Worm (Caenorhabditis elegans) whole organism, midembryonic: ENCODE measurements around the gene R186.8.

Experiments
- T22C8.4 ChIP-seq: fragments of 200-800 bp; sonication (Bioruptor generic); IDR thresholded peaks from 2 replicates; pipeline ENCODE4 v1.3.6; 2022; ENCODE audit warnings: missing genetic modification characterization, missing compliant biosample characterization
- cog-1 ChIP-seq: sonication (generic microtip); optimal IDR thresholded peaks from 2 replicates; lab custom pipeline; 2016; ENCODE audit warnings: missing genetic modification characterization, missing compliant biosample characterization
- flt-1 ChIP-seq: fragments of 200-800 bp; sonication (Bioruptor generic); IDR thresholded peaks from 2 replicates; pipeline ENCODE4 v1.3.6; 2022; ENCODE audit warnings: missing genetic modification characterization, missing compliant biosample characterization
- klf-2 ChIP-seq: fragments of 200-800 bp; sonication (Bioruptor generic); conservative IDR thresholded peaks from 2 replicates; pipeline ENCODE4 v1.3.6; 2022; ENCODE audit warnings: missing genetic modification reagents, missing genetic modification characterization, missing compliant biosample characterization
- med-1 ChIP-seq: sonication (generic microtip); optimal IDR thresholded peaks from 2 replicates; lab custom pipeline; 2017; ENCODE audit warnings: missing genetic modification characterization, mild to moderate bottlenecking, missing compliant biosample characterization, antibody characterized with exemption, missing genetic modification reagents; ENCODE audit not compliant: insufficient read depth
- ref-1 ChIP-seq: fragments of 200-800 bp; sonication (Bioruptor generic); conservative IDR thresholded peaks from 2 replicates; pipeline ENCODE4 v1.3.6; 2022; ENCODE audit warnings: missing genetic modification reagents, missing genetic modification characterization, missing compliant biosample characterization
- tab-1 ChIP-seq: fragments of 200-800 bp; sonication (Bioruptor generic); IDR thresholded peaks from 2 replicates; pipeline ENCODE4 v1.3.6; 2022; ENCODE audit warnings: missing genetic modification characterization, missing compliant biosample characterization
- ztf-23 ChIP-seq: fragments of 200-800 bp; sonication (Bioruptor generic); IDR thresholded peaks from 2 replicates; pipeline ENCODE4 v1.3.6; 2022; ENCODE audit warnings: missing genetic modification reagents, missing genetic modification characterization, missing compliant biosample characterization
- ztf-29 ChIP-seq: fragments of 200-800 bp; sonication (Bioruptor generic); IDR thresholded peaks from 2 replicates; pipeline ENCODE4 v1.3.6; 2022; ENCODE audit warnings: missing genetic modification reagents, missing genetic modification characterization, missing compliant biosample characterization

R186.8 gene

ce11 chrV:12949607-12950006, 18.2 kb downstream of the R186.8 start, which contains the start of gene T16G1.13:
Gene T16G1.13 (plus strand): TSS chrV:12949907.
- TF ChIP-seq flt-1, result no peak
- no peak for TF ChIP-seq tab-1
- TF ChIP-seq med-1 (GFP tag; lab: Kevin White, UChicago), result no peak
- TF ChIP-seq ztf-29 (GFP tag; lab: Robert Waterston, UW), result no peak
- TF ChIP-seq T22C8.4, result no peak
- no peak for TF ChIP-seq ref-1 (GFP tag; lab: Robert Waterston, UW)
- TF ChIP-seq ztf-23 (GFP tag; lab: Robert Waterston, UW), result no peak
- no peak for TF ChIP-seq cog-1 (tag; lab: Kevin White, UChicago)
- TF ChIP-seq klf-2 (GFP tag; lab: Robert Waterston, UW), result no peak

DNA sequence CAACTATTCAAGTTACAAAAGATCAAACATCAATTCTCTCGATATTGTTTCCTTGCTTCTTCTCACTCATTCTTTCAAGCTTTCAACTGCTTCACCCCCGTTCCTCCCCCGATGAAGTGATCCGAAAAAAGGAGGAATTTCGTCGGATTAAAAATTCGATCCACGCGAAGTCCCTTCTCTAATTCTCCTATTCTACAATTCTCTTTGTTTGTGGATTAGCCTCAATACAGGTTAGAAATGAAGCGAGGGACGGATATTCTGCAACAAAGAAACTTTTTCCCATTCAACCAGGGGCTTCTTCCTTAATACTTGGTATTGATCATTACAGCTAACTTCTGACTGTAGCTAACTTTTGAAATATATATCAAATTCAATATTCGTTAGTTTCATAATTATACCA, 23.0 kb downstream of the R186.8 start, which contains the start of gene grl-2:
Gene grl-2 (plus strand): TSS at position 301 of the 400 bp plus-strand sequence.
- TF ChIP-seq klf-2 (GFP tag; lab: Robert Waterston, UW) (no peak), cog-1 (tag; lab: Kevin White, UChicago) (no peak), ztf-29 (GFP tag; lab: Robert Waterston, UW) (no peak), flt-1 (no peak), med-1 (GFP tag; lab: Kevin White, UChicago) (no peak), ztf-23 (GFP tag; lab: Robert Waterston, UW) (no peak), ref-1 (GFP tag; lab: Robert Waterston, UW) (no peak), tab-1 (no peak), T22C8.4 (no peak)

DNA sequence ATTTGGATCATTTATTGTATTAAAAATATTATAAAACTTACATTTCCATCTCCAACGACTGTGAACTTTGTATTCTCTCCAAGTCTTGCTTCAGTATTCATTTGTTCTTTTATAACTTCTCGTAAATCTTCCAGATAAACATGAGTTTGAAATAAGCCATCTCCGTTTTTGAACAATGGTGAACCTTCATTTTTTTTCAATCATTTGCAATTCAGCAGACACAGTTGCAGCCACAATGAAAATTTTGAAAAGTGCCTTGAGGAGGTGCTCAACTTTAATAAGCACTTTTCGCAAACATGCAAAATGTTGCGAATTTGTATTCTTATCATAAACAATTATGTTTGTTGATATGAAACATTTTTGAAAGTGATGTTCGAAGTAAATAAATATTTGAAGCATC, 23.6 kb downstream of the R186.8 start, which contains the start of gene T16G1.3:
Gene T16G1.3 (minus strand): TSS at position 101 of the 400 bp plus-strand sequence.
- TF ChIP-seq klf-2 (GFP tag; lab: Robert Waterston, UW) (no peak), med-1 (GFP tag; lab: Kevin White, UChicago) (no peak), cog-1 (tag; lab: Kevin White, UChicago) (no peak), T22C8.4 (no peak), tab-1 (no peak), ztf-23 (GFP tag; lab: Robert Waterston, UW) (no peak), ref-1 (GFP tag; lab: Robert Waterston, UW) (no peak), flt-1 (no peak), ztf-29 (GFP tag; lab: Robert Waterston, UW) (no peak)

- TF ChIP-seq med-1 (GFP tag; lab: Kevin White, UChicago) (no peak), ref-1 (GFP tag; lab: Robert Waterston, UW) (no peak), cog-1 (tag; lab: Kevin White, UChicago) (no peak), flt-1 (no peak), ztf-23 (GFP tag; lab: Robert Waterston, UW) (no peak), T22C8.4 (no peak), klf-2 (GFP tag; lab: Robert Waterston, UW) (no peak), tab-1 (no peak), ztf-29 (GFP tag; lab: Robert Waterston, UW) (no peak)
Observed at ce11 chrV:12943399-12943798, 24.4 kb downstream of the R186.8 start.

DNA sequence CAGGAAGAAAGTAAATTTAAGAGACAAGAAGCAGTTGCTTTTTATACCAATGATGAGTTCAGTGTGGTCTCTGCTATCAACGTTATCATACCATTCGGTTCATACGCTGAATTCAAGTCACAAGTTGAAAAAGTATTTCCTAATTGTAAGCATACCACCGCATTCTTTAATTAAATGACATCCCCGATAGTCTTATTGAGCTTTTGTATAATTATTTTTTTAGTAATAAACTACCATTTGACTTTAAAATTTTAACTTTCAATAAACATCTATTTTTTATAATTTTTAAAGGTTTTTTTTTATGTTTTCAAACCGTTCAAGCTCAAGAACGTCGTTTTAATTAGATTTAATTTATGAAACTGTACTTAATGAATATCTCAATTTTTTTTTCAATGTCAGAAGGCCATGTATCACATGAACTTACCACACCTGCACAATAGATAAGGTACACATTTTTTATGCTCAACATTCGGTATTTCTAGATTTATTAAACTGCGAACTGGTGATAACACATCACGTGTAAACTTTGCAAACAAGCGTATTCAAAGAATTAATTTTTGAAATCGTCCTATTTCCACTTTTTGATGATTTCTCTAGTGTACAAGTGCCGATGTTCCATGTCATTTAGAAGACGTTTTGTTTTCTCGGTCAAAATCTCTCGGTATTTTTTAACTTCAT, 25.8 kb downstream of the R186.8 start, which contains the start of gene T16G1.4:
Gene T16G1.4 (minus strand): TSS at position 51 of the 678 bp plus-strand sequence.
- TF ChIP-seq klf-2 (GFP tag; lab: Robert Waterston, UW) (no peak), med-1 (GFP tag; lab: Kevin White, UChicago) (no peak), ref-1 (GFP tag; lab: Robert Waterston, UW) (no peak), flt-1 (no peak), ztf-23 (GFP tag; lab: Robert Waterston, UW) (no peak), T22C8.4 (no peak), tab-1 (no peak), ztf-29 (GFP tag; lab: Robert Waterston, UW) (no peak), cog-1 (tag; lab: Kevin White, UChicago) (no peak)

ce11 chrV:12939434-12939833, 28.3 kb downstream of the R186.8 start, which contains the start of gene T16G1.5:
Gene T16G1.5 (minus strand): TSS chrV:12939552.
- TF ChIP-seq cog-1 (tag; lab: Kevin White, UChicago) (no peak), ref-1 (GFP tag; lab: Robert Waterston, UW) (no peak), klf-2 (GFP tag; lab: Robert Waterston, UW) (no peak), T22C8.4 (no peak), ztf-29 (GFP tag; lab: Robert Waterston, UW) (no peak), med-1 (GFP tag; lab: Kevin White, UChicago) (no peak), tab-1 (no peak), ztf-23 (GFP tag; lab: Robert Waterston, UW) (no peak), flt-1 (no peak)

- TF ChIP-seq med-1 (GFP tag; lab: Kevin White, UChicago) (no peak), klf-2 (GFP tag; lab: Robert Waterston, UW) (no peak), ztf-29 (GFP tag; lab: Robert Waterston, UW) (no peak), flt-1 (no peak), ztf-23 (GFP tag; lab: Robert Waterston, UW) (no peak), ref-1 (GFP tag; lab: Robert Waterston, UW) (no peak), cog-1 (tag; lab: Kevin White, UChicago) (no peak), tab-1 (no peak), T22C8.4 (no peak)
Observed at ce11 chrV:12937098-12937497, 30.7 kb downstream of the R186.8 start, which contains the start of gene T16G1.6. Gene T16G1.6 (minus strand): TSS chrV:12937174.

DNA sequence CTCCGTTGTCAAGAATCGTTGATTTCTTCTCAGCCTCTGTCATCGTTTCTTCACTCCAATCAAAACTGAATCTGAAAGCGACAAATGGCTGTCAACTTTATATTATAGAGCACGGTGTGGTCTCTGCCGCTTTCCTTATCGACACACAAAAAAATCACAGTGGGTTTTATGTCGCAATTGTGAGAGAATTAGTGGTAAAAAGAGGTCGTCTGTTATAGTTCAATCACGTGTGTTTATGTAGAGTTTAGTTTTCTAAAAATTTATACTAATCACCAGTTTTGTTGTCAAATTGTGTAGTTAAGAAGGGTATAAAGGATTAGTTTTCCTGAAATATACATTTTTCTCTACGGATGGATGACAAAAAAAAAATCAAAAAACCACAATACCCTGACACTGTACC, 32.8 kb downstream of the R186.8 start, which contains the start of gene T16G1.7:
Gene T16G1.7 (minus strand): TSS at position 137 of the 400 bp plus-strand sequence.
- TF ChIP-seq med-1 (GFP tag; lab: Kevin White, UChicago), result no peak
- TF ChIP-seq ztf-29 (GFP tag; lab: Robert Waterston, UW), result no peak
- no peak for TF ChIP-seq ref-1 (GFP tag; lab: Robert Waterston, UW)

ce11 chrV:12933654-12934053, 34.1 kb downstream of the R186.8 start:
- no peak for TF ChIP-seq cog-1 (tag; lab: Kevin White, UChicago)
- TF ChIP-seq klf-2 (GFP tag; lab: Robert Waterston, UW), result no peak
- no peak for TF ChIP-seq ztf-29 (GFP tag; lab: Robert Waterston, UW)
- TF ChIP-seq flt-1, result no peak
- no peak for TF ChIP-seq med-1 (GFP tag; lab: Kevin White, UChicago)
- TF ChIP-seq tab-1, result no peak
- TF ChIP-seq ref-1 (GFP tag; lab: Robert Waterston, UW), result no peak
- TF ChIP-seq ztf-23 (GFP tag; lab: Robert Waterston, UW), result no peak
- TF ChIP-seq T22C8.4, result no peak
